Worm (Caenorhabditis elegans) whole organism, late embryonic: ENCODE data around the gene F08B4.8.

ENCODE experiments used
- ceh-30 ChIP-seq: fragments of 150-350 bp; optimal IDR thresholded peaks from 2 replicates; lab custom pipeline; 2014; ENCODE audit warnings: missing biosample characterization, missing genetic modification characterization
- nhr-11 ChIP-seq: fragments of 150-350 bp; optimal IDR thresholded peaks from 2 replicates; lab custom pipeline; 2014; ENCODE audit warnings: missing biosample characterization, missing genetic modification characterization
- pros-1 ChIP-seq: fragments of 150-350 bp; optimal IDR thresholded peaks from 2 replicates; lab custom pipeline; 2014; ENCODE audit warnings: missing biosample characterization, missing genetic modification reagents, missing genetic modification characterization

DNA sequence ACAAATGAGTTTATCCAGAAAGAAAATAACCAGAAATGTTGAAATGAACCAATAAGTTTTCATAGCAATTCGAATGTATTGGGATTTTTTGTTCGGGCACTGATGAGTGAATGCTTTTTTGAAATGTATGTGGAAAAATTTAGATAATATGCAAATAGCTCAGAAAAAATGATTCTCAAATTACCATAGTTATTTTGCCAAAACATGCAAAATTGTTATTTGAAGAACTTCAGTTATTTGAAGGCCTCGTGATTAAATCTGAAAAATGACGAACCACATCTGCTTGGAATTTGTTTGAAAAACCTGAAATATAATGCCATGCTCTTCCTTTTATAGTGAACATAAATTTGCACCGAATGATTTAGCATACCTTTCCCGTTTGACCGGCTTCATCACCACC, 19.3 kb upstream of the F08B4.8 start, which contains the start of gene C49C8.6:
- TF ChIP-seq pros-1 (tag; lab: Kevin White, UChicago) (no peak), nhr-11 (tag; lab: Kevin White, UChicago) (no peak), ceh-30 (tag; lab: Kevin White, UChicago) (no peak)
